Fruit fly (Drosophila melanogaster) whole organism, embryonic: Measurements from ENCODE around the gene Usp1.

Experiments
- ATbp ChIP-seq: fragments of 200-800 bp; sonication (Bioruptor generic); optimal IDR thresholded peaks from 2 replicates; lab custom pipeline; 2017; ENCODE audit warnings: missing biosample characterization, mild to moderate bottlenecking, missing genetic modification characterization, missing genetic modification reagents
- B-H2 ChIP-seq: fragments of 200-800 bp; sonication (Bioruptor generic); optimal IDR thresholded peaks from 2 replicates; lab custom pipeline; 2018; ENCODE audit warnings: missing biosample characterization, mild to moderate bottlenecking, missing genetic modification characterization
- CG10431 ChIP-seq: fragments of 200-800 bp; sonication (Bioruptor generic); optimal IDR thresholded peaks from 3 replicates; lab custom pipeline; 2018; ENCODE audit warnings: missing biosample characterization, mild to moderate bottlenecking, missing genetic modification characterization
- CG10462 ChIP-seq: fragments of 200-800 bp; sonication (Bioruptor generic); optimal IDR thresholded peaks from 2 replicates; lab custom pipeline; 2016; ENCODE audit warnings: missing biosample characterization, missing genetic modification characterization
- CG11504 ChIP-seq: fragments of 200-800 bp; sonication (Bioruptor generic); optimal IDR thresholded peaks from 3 replicates; lab custom pipeline; 2019; ENCODE audit warnings: missing biosample characterization, mild to moderate bottlenecking, missing genetic modification characterization, moderate library complexity
- CG11723 ChIP-seq: fragments of 200-800 bp; sonication (Bioruptor generic); optimal IDR thresholded peaks from 2 replicates; lab custom pipeline; 2017; ENCODE audit warnings: missing biosample characterization, mild to moderate bottlenecking, missing genetic modification characterization
- CG12104 ChIP-seq: fragments of 200-800 bp; sonication (Bioruptor generic); optimal IDR thresholded peaks from 3 replicates; lab custom pipeline; 2016; ENCODE audit warnings: missing biosample characterization, missing genetic modification characterization
- CG1233 ChIP-seq: fragments of 200-800 bp; sonication (Bioruptor generic); optimal IDR thresholded peaks from 4 replicates; lab custom pipeline; 2018; ENCODE audit warnings: missing biosample characterization, mild to moderate bottlenecking, missing genetic modification characterization
- CG16815 ChIP-seq: fragments of 200-800 bp; sonication (Bioruptor generic); optimal IDR thresholded peaks from 3 replicates; lab custom pipeline; 2017; ENCODE audit warnings: missing biosample characterization, mild to moderate bottlenecking, missing genetic modification characterization
- CG2202 ChIP-seq: fragments of 200-800 bp; sonication (Bioruptor generic); optimal IDR thresholded peaks from 2 replicates; lab custom pipeline; 2018; ENCODE audit warnings: missing biosample characterization, mild to moderate bottlenecking, missing genetic modification characterization
- CG2875 ChIP-seq: fragments of 200-800 bp; sonication (Bioruptor generic); optimal IDR thresholded peaks from 2 replicates; lab custom pipeline; 2017; ENCODE audit warnings: missing biosample characterization, mild to moderate bottlenecking, missing genetic modification characterization, missing genetic modification reagents
- CG3281 ChIP-seq: fragments of 200-800 bp; sonication (Bioruptor generic); optimal IDR thresholded peaks from 3 replicates; lab custom pipeline; 2017; ENCODE audit warnings: missing biosample characterization, mild to moderate bottlenecking, missing genetic modification characterization
- CG3847 ChIP-seq: fragments of 200-800 bp; sonication (Bioruptor generic); IDR thresholded peaks from 2 replicates; pipeline ENCODE4 v1.3.6; 2022; ENCODE audit warnings: missing biosample characterization, missing genetic modification characterization
- CG5953 ChIP-seq: fragments of 200-800 bp; sonication (Bioruptor generic); IDR thresholded peaks from 2 replicates; pipeline ENCODE4 v1.3.6; 2022; ENCODE audit warnings: missing biosample characterization, missing genetic modification characterization
- CG6765 ChIP-seq: fragments of 200-800 bp; sonication (Bioruptor generic); optimal IDR thresholded peaks from 3 replicates; lab custom pipeline; 2017; ENCODE audit warnings: missing biosample characterization, mild to moderate bottlenecking, missing genetic modification characterization
- CG8388 ChIP-seq: fragments of 200-800 bp; sonication (Bioruptor generic); optimal IDR thresholded peaks from 2 replicates; lab custom pipeline; 2019; ENCODE audit warnings: missing biosample characterization, mild to moderate bottlenecking, missing genetic modification characterization, moderate library complexity
- CG9727 ChIP-seq: fragments of 200-800 bp; sonication (Bioruptor generic); optimal IDR thresholded peaks from 3 replicates; lab custom pipeline; 2017; ENCODE audit warnings: missing biosample characterization, mild to moderate bottlenecking, missing genetic modification characterization
- CHES-1-like ChIP-seq: fragments of 200-800 bp; sonication (Bioruptor generic); optimal IDR thresholded peaks from 2 replicates; lab custom pipeline; 2016; ENCODE audit warnings: missing biosample characterization, missing genetic modification characterization
- CoRest ChIP-seq: fragments of 200-800 bp; sonication (Bioruptor generic); optimal IDR thresholded peaks from 3 replicates; lab custom pipeline; 2018; ENCODE audit warnings: missing biosample characterization, mild to moderate bottlenecking, missing genetic modification characterization, moderate library complexity
- Dbx ChIP-seq: fragments of 200-800 bp; sonication (Bioruptor generic); IDR thresholded peaks from 3 replicates; pipeline ENCODE4 v1.3.6; 2022; ENCODE audit warnings: missing biosample characterization, missing genetic modification characterization
- Elba2 ChIP-seq: fragments of 200-800 bp; sonication (Bioruptor generic); optimal IDR thresholded peaks from 3 replicates; lab custom pipeline; 2016; ENCODE audit warnings: missing biosample characterization, missing genetic modification characterization
- Gug ChIP-seq: fragments of 200-800 bp; sonication (Bioruptor generic); IDR thresholded peaks from 4 replicates; pipeline ENCODE4 v1.3.6; 2022; ENCODE audit warnings: missing biosample characterization, missing genetic modification characterization
- HHEX ChIP-seq: fragments of 200-800 bp; sonication (Bioruptor generic); optimal IDR thresholded peaks from 3 replicates; lab custom pipeline; 2017; ENCODE audit warnings: missing biosample characterization, mild to moderate bottlenecking, missing genetic modification characterization, missing genetic modification reagents
- HLH4C ChIP-seq: fragments of 200-800 bp; sonication (Bioruptor generic); IDR thresholded peaks from 3 replicates; pipeline ENCODE4 v1.3.6; 2022; ENCODE audit warnings: missing biosample characterization, missing genetic modification characterization; ENCODE audit not compliant: partially characterized antibody
- HmgZ ChIP-seq: fragments of 200-800 bp; sonication (Bioruptor generic); optimal IDR thresholded peaks from 2 replicates; lab custom pipeline; 2018; ENCODE audit warnings: missing biosample characterization, mild to moderate bottlenecking, missing genetic modification characterization
- Meics ChIP-seq: fragments of 200-800 bp; sonication (Bioruptor generic); optimal IDR thresholded peaks from 2 replicates; lab custom pipeline; 2017; ENCODE audit warnings: missing biosample characterization, mild to moderate bottlenecking, missing genetic modification characterization
- Neu2 ChIP-seq: fragments of 200-800 bp; sonication (Bioruptor generic); optimal IDR thresholded peaks from 3 replicates; lab custom pipeline; 2016; ENCODE audit warnings: missing biosample characterization, missing genetic modification characterization, borderline replicate concordance
- Opbp ChIP-seq: fragments of 200-800 bp; sonication (Bioruptor generic); IDR thresholded peaks from 3 replicates; pipeline ENCODE4 v1.3.6; 2022; ENCODE audit warnings: missing biosample characterization, missing genetic modification characterization; ENCODE audit not compliant: partially characterized antibody
- Sin3A ChIP-seq: fragments of >200 bp; optimal IDR thresholded peaks from 2 replicates; lab custom pipeline; 2018
- chif ChIP-seq, 2 experiments: fragments of 200-800 bp; sonication (Bioruptor generic); optimal IDR thresholded peaks; 3 replicates each; lab custom pipeline; 2016; ENCODE audit warnings: missing biosample characterization in 2 of 2, missing genetic modification characterization in 2 of 2
- dmrt99B ChIP-seq: fragments of 200-800 bp; sonication (Bioruptor generic); optimal IDR thresholded peaks from 2 replicates; lab custom pipeline; 2018; ENCODE audit warnings: missing biosample characterization, mild to moderate bottlenecking, missing genetic modification characterization, moderate library complexity
- dpn ChIP-seq, 2 experiments: fragments of 200-800 bp; sonication (Bioruptor generic); optimal IDR thresholded peaks; 3 replicates each; lab custom pipeline; 2016; ENCODE audit warnings: missing biosample characterization in 2 of 2, missing genetic modification characterization in 2 of 2
- exex ChIP-seq: fragments of 200-800 bp; sonication (Bioruptor generic); optimal IDR thresholded peaks from 4 replicates; lab custom pipeline; 2018; ENCODE audit warnings: missing biosample characterization, mild to moderate bottlenecking, missing genetic modification characterization, moderate library complexity
- fd96Cb ChIP-seq: fragments of 200-800 bp; sonication (Bioruptor generic); optimal IDR thresholded peaks from 2 replicates; lab custom pipeline; 2018; ENCODE audit warnings: missing biosample characterization, mild to moderate bottlenecking, missing genetic modification characterization, moderate library complexity
- gt ChIP-seq: fragments of 200-800 bp; sonication (Bioruptor generic); IDR thresholded peaks from 2 replicates; pipeline ENCODE4 v1.3.6; 2022; ENCODE audit warnings: missing biosample characterization, missing genetic modification characterization
- jigr1 ChIP-seq: fragments of 200-800 bp; sonication (Bioruptor generic); IDR thresholded peaks from 3 replicates; pipeline ENCODE4 v1.3.6; 2022; ENCODE audit warnings: missing biosample characterization, missing genetic modification characterization
- kah ChIP-seq: fragments of 200-800 bp; sonication (Bioruptor generic); optimal IDR thresholded peaks from 2 replicates; lab custom pipeline; 2018; ENCODE audit warnings: missing biosample characterization, mild to moderate bottlenecking, missing genetic modification characterization
- mam ChIP-seq: fragments of 200-800 bp; sonication (Bioruptor generic); optimal IDR thresholded peaks from 3 replicates; lab custom pipeline; 2016; ENCODE audit warnings: missing biosample characterization, missing genetic modification characterization
- nau ChIP-seq: fragments of 200-800 bp; sonication (Bioruptor generic); optimal IDR thresholded peaks from 3 replicates; lab custom pipeline; 2017; ENCODE audit warnings: missing biosample characterization, mild to moderate bottlenecking, missing genetic modification characterization, missing genetic modification reagents
- peb ChIP-seq: fragments of 200-800 bp; sonication (Bioruptor generic); IDR thresholded peaks from 2 replicates; pipeline ENCODE4 v1.3.6; 2022; ENCODE audit warnings: missing biosample characterization, missing genetic modification characterization
- repo ChIP-seq: fragments of 200-800 bp; sonication (Bioruptor generic); optimal IDR thresholded peaks from 2 replicates; lab custom pipeline; 2016; ENCODE audit warnings: missing biosample characterization, missing genetic modification characterization
- sc ChIP-seq, 3 experiments: fragments of >200 bp in 2 of 3; fragments of 200-800 bp in 1 of 3; sonication (Bioruptor generic) in 1 of 3; optimal IDR thresholded peaks; 2 replicates in 2 of 3; 3 replicates in 1 of 3; lab custom pipeline; 2017; ENCODE audit warnings: mild to moderate bottlenecking in 1 of 3, missing biosample characterization in 1 of 3, missing genetic modification characterization in 1 of 3, missing genetic modification reagents in 1 of 3
- slbo ChIP-seq: fragments of 200-800 bp; sonication (Bioruptor generic); IDR thresholded peaks from 2 replicates; pipeline ENCODE4 v1.3.6; 2022; ENCODE audit warnings: missing biosample characterization, missing genetic modification characterization
- sr ChIP-seq: fragments of 200-800 bp; sonication (Bioruptor generic); IDR thresholded peaks from 3 replicates; pipeline ENCODE4 v1.3.6; 2022; ENCODE audit warnings: missing biosample characterization, missing genetic modification characterization
- tio ChIP-seq: fragments of 200-800 bp; sonication (Bioruptor generic); optimal IDR thresholded peaks from 2 replicates; lab custom pipeline; 2017; ENCODE audit warnings: missing biosample characterization, missing genetic modification characterization, inconsistent platforms
- trh ChIP-seq: fragments of 200-800 bp; sonication (Bioruptor generic); optimal IDR thresholded peaks from 2 replicates; lab custom pipeline; 2016; ENCODE audit warnings: missing biosample characterization, missing genetic modification characterization
- ttk ChIP-seq: fragments of 200-800 bp; sonication (Bioruptor generic); IDR thresholded peaks from 2 replicates; pipeline ENCODE4 v2.1.2; 2022; ENCODE audit warnings: missing biosample characterization, missing genetic modification characterization
- unpg ChIP-seq: fragments of 200-800 bp; sonication (Bioruptor generic); optimal IDR thresholded peaks from 3 replicates; lab custom pipeline; 2018; ENCODE audit warnings: missing biosample characterization, mild to moderate bottlenecking, missing genetic modification characterization, moderate library complexity

Usp1 gene

dm6 chr3R:29204612-29205480 lies 24.1 kb upstream of the Usp1 start (continued):
- TF ChIP-seq peb (GFP tag; lab: Robert Waterston, UW) (peak; percentile 81), Dbx (GFP tag; lab: Robert Waterston, UW) (no peak), CG2202 (tag; lab: Kevin White, UChicago) (peak; percentile 66), unpg (peak; percentile 85), Elba2 (GFP tag; lab: Kevin White, UChicago) (no peak), CG11504 (tag; lab: Kevin White, UChicago) (peak; percentile 88), exex (tag; lab: Kevin White, UChicago) (no peak), CG10462 (GFP tag; lab: Kevin White, UChicago) (peak; percentile 41), repo (peak; percentile 66), CG6765 (GFP tag; lab: Kevin White, UChicago) (peak; percentile 13), sr (peak; percentile 20; the same call in 1 of the 3 replicates), sc (optimal IDR thresholded peaks at IDR 0.05; lab: Kevin White, UChicago) (no peak), sc (GFP tag; optimal IDR thresholded peaks at IDR 0.05; lab: Kevin White, UChicago) (peak; percentile 73), kah (GFP tag; lab: Kevin White, UChicago) (peak; percentile 52), HHEX (peak; percentile 70), trh (GFP tag; lab: Kevin White, UChicago) (no peak), chif (GFP tag; optimal IDR thresholded peaks at IDR 0.05; lab: Kevin White, UChicago) (peak; percentile 52 to 76), HmgZ (tag; lab: Kevin White, UChicago) (peak; percentile 48), CG8388 (GFP tag; lab: Kevin White, UChicago) (peak; percentile 79), tio (peak; percentile 41), CHES-1-like (GFP tag; lab: Kevin White, UChicago) (peak; percentile 42), HLH4C (no peak), Gug (GFP tag; lab: Robert Waterston, UW) (peak; percentile 68), CG12104 (GFP tag; lab: Kevin White, UChicago) (peak; percentile 46), Neu2 (GFP tag; lab: Kevin White, UChicago) (no peak), CG1233 (GFP tag; lab: Kevin White, UChicago) (peak; percentile 68), dmrt99B (tag; lab: Kevin White, UChicago) (peak; percentile 88), mam (GFP tag; lab: Kevin White, UChicago) (peak; percentile 60), jigr1 (GFP tag; lab: Robert Waterston, UW) (peak; percentile 80; the same call in 2 of the 3 replicates), Meics (GFP tag; lab: Kevin White, UChicago) (peak; percentile 42), slbo (GFP tag; lab: Robert Waterston, UW) (peak; percentile 51), dpn (GFP tag; optimal IDR thresholded peaks at IDR 0.05; lab: Kevin White, UChicago) (peak; percentile 69 to 84), Opbp (no peak), CoRest (tag; lab: Kevin White, UChicago) (peak; percentile 77), gt (GFP tag; lab: Robert Waterston, UW) (peak; percentile 49; the same call in 1 of the 2 replicates), Sin3A (lab: Kevin White, UChicago) (no peak), fd96Cb (tag; lab: Kevin White, UChicago) (peak; percentile 88), CG11723 (GFP tag; lab: Kevin White, UChicago) (peak; percentile 78), CG3281 (GFP tag; lab: Kevin White, UChicago) (peak; percentile 31), CG2875 (peak; percentile 81), CG16815 (GFP tag; lab: Kevin White, UChicago) (peak; percentile 48), CG5953 (GFP tag; lab: Robert Waterston, UW) (peak; percentile 52; the same call in 1 of the 2 replicates), CG3847 (GFP tag; lab: Robert Waterston, UW) (peak; percentile 65), B-H2 (GFP tag; lab: Kevin White, UChicago) (no peak), CG9727 (GFP tag; lab: Kevin White, UChicago) (peak; percentile 62), CG10431 (GFP tag; lab: Kevin White, UChicago) (peak; percentile 29), ttk (GFP tag; lab: Robert Waterston, UW) (peak; percentile 77), nau (peak; percentile 67), ATbp (GFP tag; lab: Kevin White, UChicago) (peak; percentile 86)
